Fruit fly (Drosophila melanogaster) whole organism, embryonic: ENCODE measurements around the gene Asator.

Experiments
- Bgb ChIP-seq: fragments of 200-800 bp; sonication (Bioruptor generic); IDR thresholded peaks from 2 replicates; pipeline ENCODE4 v1.3.6; 2022; ENCODE audit warnings: missing biosample characterization, missing genetic modification characterization; ENCODE audit not compliant: partially characterized antibody
- C15 ChIP-seq: fragments of 200-800 bp; sonication (Bioruptor generic); IDR thresholded peaks from 3 replicates; pipeline ENCODE4 v1.3.6; 2022; ENCODE audit warnings: missing biosample characterization, missing genetic modification characterization
- CG11247 ChIP-seq: fragments of 200-800 bp; sonication (Bioruptor generic); IDR thresholded peaks from 2 replicates; pipeline ENCODE4 v1.3.6; 2022; ENCODE audit warnings: missing biosample characterization, missing genetic modification characterization
- CG11398 ChIP-seq: fragments of 200-800 bp; sonication (Bioruptor generic); optimal IDR thresholded peaks from 2 replicates; lab custom pipeline; 2016; ENCODE audit warnings: missing biosample characterization, missing genetic modification characterization
- CG11560 ChIP-seq: fragments of 200-800 bp; sonication (Bioruptor generic); IDR thresholded peaks from 3 replicates; pipeline ENCODE4 v1.3.6; 2022; ENCODE audit warnings: missing biosample characterization, missing genetic modification characterization
- CG12219 ChIP-seq: fragments of 200-800 bp; sonication (Bioruptor generic); optimal IDR thresholded peaks from 3 replicates; lab custom pipeline; 2018; ENCODE audit warnings: missing biosample characterization, mild to moderate bottlenecking, missing genetic modification characterization
- CG14014 ChIP-seq: fragments of 200-800 bp; sonication (Bioruptor generic); IDR thresholded peaks from 2 replicates; pipeline ENCODE4 v1.3.6; 2022; ENCODE audit warnings: missing biosample characterization, missing genetic modification characterization
- CG14710 ChIP-seq: fragments of 200-800 bp; sonication (Bioruptor generic); optimal IDR thresholded peaks from 3 replicates; lab custom pipeline; 2019; ENCODE audit warnings: missing biosample characterization, mild to moderate bottlenecking, missing genetic modification characterization, moderate library complexity
- CG16779 ChIP-seq: fragments of 200-800 bp; sonication (Bioruptor generic); IDR thresholded peaks from 2 replicates; pipeline ENCODE4 v1.3.6; 2022; ENCODE audit warnings: missing biosample characterization, missing genetic modification characterization
- CG16815 ChIP-seq: fragments of 200-800 bp; sonication (Bioruptor generic); optimal IDR thresholded peaks from 3 replicates; lab custom pipeline; 2017; ENCODE audit warnings: missing biosample characterization, mild to moderate bottlenecking, missing genetic modification characterization
- CG18476 ChIP-seq: fragments of 200-800 bp; sonication (Bioruptor generic); optimal IDR thresholded peaks from 2 replicates; lab custom pipeline; 2016; ENCODE audit warnings: missing biosample characterization, mild to moderate bottlenecking, missing genetic modification characterization
- CG2116 ChIP-seq: fragments of 200-800 bp; sonication (Bioruptor generic); optimal IDR thresholded peaks from 3 replicates; lab custom pipeline; 2018; ENCODE audit warnings: missing biosample characterization, mild to moderate bottlenecking, missing genetic modification characterization
- CG2712 ChIP-seq: fragments of 200-800 bp; optimal IDR thresholded peaks from 3 replicates; lab custom pipeline; 2019; ENCODE audit warnings: missing biosample characterization, mild to moderate bottlenecking, missing genetic modification characterization, moderate library complexity
- CG31441 ChIP-seq: fragments of 200-800 bp; sonication (Bioruptor generic); IDR thresholded peaks from 2 replicates; pipeline ENCODE4 v1.3.6; 2022; ENCODE audit warnings: missing biosample characterization, missing genetic modification characterization
- CG3838 ChIP-seq: fragments of 200-800 bp; sonication (Bioruptor generic); optimal IDR thresholded peaks from 3 replicates; lab custom pipeline; 2016; ENCODE audit warnings: missing biosample characterization, missing genetic modification characterization
- CG5180 ChIP-seq: fragments of 200-800 bp; sonication (Bioruptor generic); optimal IDR thresholded peaks from 3 replicates; lab custom pipeline; 2017; ENCODE audit warnings: missing biosample characterization, missing genetic modification characterization, mild to moderate bottlenecking, moderate library complexity, missing genetic modification reagents
- CG6272 ChIP-seq: fragments of 200-800 bp; sonication (Bioruptor generic); IDR thresholded peaks from 2 replicates; pipeline ENCODE4 v1.3.6; 2022; ENCODE audit warnings: missing biosample characterization, missing genetic modification characterization
- CG8765 ChIP-seq: fragments of 200-800 bp; sonication (Bioruptor generic); IDR thresholded peaks from 2 replicates; pipeline ENCODE4 v1.3.6; 2022; ENCODE audit warnings: missing biosample characterization, missing genetic modification characterization
- CG8944 ChIP-seq: fragments of 200-800 bp; sonication (Bioruptor generic); optimal IDR thresholded peaks from 3 replicates; lab custom pipeline; 2016; ENCODE audit warnings: missing biosample characterization, missing genetic modification characterization
- Camta ChIP-seq: fragments of 200-800 bp; sonication (Bioruptor generic); optimal IDR thresholded peaks from 2 replicates; lab custom pipeline; 2016; ENCODE audit warnings: missing biosample characterization, missing genetic modification characterization
- Chrac-16 ChIP-seq: fragments of 200-800 bp; sonication (Bioruptor generic); optimal IDR thresholded peaks from 3 replicates; lab custom pipeline; 2016; ENCODE audit warnings: missing biosample characterization, missing genetic modification characterization
- D ChIP-seq, 2 experiments: fragments of 200-800 bp in 1 of 2; fragments of >200 bp in 1 of 2; sonication (Bioruptor generic) in 1 of 2; optimal IDR thresholded peaks; 2 replicates in 1 of 2; 3 replicates in 1 of 2; lab custom pipeline; 2017; ENCODE audit warnings: mild to moderate bottlenecking in 1 of 2, missing biosample characterization in 1 of 2, missing genetic modification characterization in 1 of 2, missing genetic modification reagents in 1 of 2
- Ets65A ChIP-seq: fragments of 200-800 bp; sonication (Bioruptor generic); peaks from one replicate; lab custom pipeline; 2016; ENCODE audit warnings: missing biosample characterization, missing genetic modification characterization
- Fer3 ChIP-seq: fragments of 200-800 bp; sonication (Bioruptor generic); optimal IDR thresholded peaks from 2 replicates; lab custom pipeline; 2018; ENCODE audit warnings: missing biosample characterization, mild to moderate bottlenecking, missing genetic modification characterization, moderate library complexity
- HLH3B ChIP-seq: fragments of 200-800 bp; sonication (Bioruptor generic); IDR thresholded peaks from 2 replicates; pipeline ENCODE4 v1.3.6; 2022; ENCODE audit warnings: missing biosample characterization, missing genetic modification characterization
- HLH4C ChIP-seq: fragments of 200-800 bp; sonication (Bioruptor generic); IDR thresholded peaks from 3 replicates; pipeline ENCODE4 v1.3.6; 2022; ENCODE audit warnings: missing biosample characterization, missing genetic modification characterization; ENCODE audit not compliant: partially characterized antibody
- MESR4 ChIP-seq: fragments of 200-800 bp; sonication (Bioruptor generic); optimal IDR thresholded peaks from 2 replicates; lab custom pipeline; 2018; ENCODE audit warnings: missing biosample characterization, mild to moderate bottlenecking, missing genetic modification characterization, moderate library complexity
- Med ChIP-seq: fragments of 200-800 bp; sonication (Bioruptor generic); peaks from one replicate; lab custom pipeline; 2016; ENCODE audit warnings: missing biosample characterization, missing genetic modification characterization, mild to moderate bottlenecking, inconsistent platforms, moderate library complexity
- Stat92E ChIP-seq, 3 experiments: fragments of >200 bp in 2 of 3; fragments of 200-800 bp in 1 of 3; sonication (Bioruptor generic) in 1 of 3; optimal IDR thresholded peaks; 2 replicates each; lab custom pipeline; 2017 to 2019; ENCODE audit warnings: missing biosample characterization in 3 of 3, missing genetic modification characterization in 3 of 3, mild to moderate bottlenecking in 1 of 3, moderate library complexity in 1 of 3
- al ChIP-seq: fragments of 200-800 bp; sonication (Bioruptor generic); IDR thresholded peaks from 2 replicates; pipeline ENCODE4 v1.3.6; 2022; ENCODE audit warnings: missing biosample characterization, missing genetic modification characterization
- ash1 ChIP-seq: fragments of 200-800 bp; sonication (Bioruptor generic); optimal IDR thresholded peaks from 2 replicates; lab custom pipeline; 2018; ENCODE audit warnings: missing biosample characterization, mild to moderate bottlenecking, missing genetic modification characterization
- bigmax ChIP-seq: fragments of 200-800 bp; sonication (Bioruptor generic); optimal IDR thresholded peaks from 2 replicates; lab custom pipeline; 2018; ENCODE audit warnings: missing biosample characterization, mild to moderate bottlenecking, missing genetic modification characterization
- caup ChIP-seq: fragments of 200-800 bp; sonication (Bioruptor generic); optimal IDR thresholded peaks from 3 replicates; lab custom pipeline; 2017; ENCODE audit warnings: missing biosample characterization, mild to moderate bottlenecking, missing genetic modification characterization, moderate library complexity; ENCODE audit not compliant: severe bottlenecking
- chinmo ChIP-seq: fragments of 200-800 bp; sonication (Bioruptor generic); IDR thresholded peaks from 4 replicates; pipeline ENCODE4 v1.3.6; 2022; ENCODE audit warnings: missing biosample characterization, missing genetic modification characterization; ENCODE audit not compliant: partially characterized antibody
- danr ChIP-seq: fragments of 200-800 bp; sonication (Bioruptor generic); IDR thresholded peaks from 2 replicates; pipeline ENCODE4 v1.3.6; 2022; ENCODE audit warnings: missing biosample characterization, missing genetic modification characterization
- dmrt11E ChIP-seq: fragments of 200-800 bp; sonication (Bioruptor generic); optimal IDR thresholded peaks from 3 replicates; lab custom pipeline; 2018; ENCODE audit warnings: missing biosample characterization, mild to moderate bottlenecking, missing genetic modification characterization, moderate library complexity
- dmrt99B ChIP-seq: fragments of 200-800 bp; sonication (Bioruptor generic); optimal IDR thresholded peaks from 2 replicates; lab custom pipeline; 2018; ENCODE audit warnings: missing biosample characterization, mild to moderate bottlenecking, missing genetic modification characterization, moderate library complexity
- fu2 ChIP-seq: fragments of 200-800 bp; sonication (Bioruptor generic); optimal IDR thresholded peaks from 2 replicates; lab custom pipeline; 2016; ENCODE audit warnings: missing biosample characterization, missing genetic modification characterization
- hbn ChIP-seq: fragments of 200-800 bp; sonication (Bioruptor generic); IDR thresholded peaks from 2 replicates; pipeline ENCODE4 v1.3.6; 2022; ENCODE audit warnings: missing biosample characterization, missing genetic modification characterization; ENCODE audit not compliant: partially characterized antibody
- inv ChIP-seq: fragments of 200-800 bp; sonication (Bioruptor generic); IDR thresholded peaks from 2 replicates; pipeline ENCODE4 v1.3.6; 2022; ENCODE audit warnings: missing biosample characterization, missing genetic modification characterization; ENCODE audit not compliant: partially characterized antibody
- jumu ChIP-seq: fragments of 200-800 bp; sonication (Bioruptor generic); optimal IDR thresholded peaks from 3 replicates; lab custom pipeline; 2016; ENCODE audit warnings: missing biosample characterization, missing genetic modification characterization
- nom ChIP-seq: fragments of 200-800 bp; sonication (Bioruptor generic); optimal IDR thresholded peaks from 2 replicates; lab custom pipeline; 2017; ENCODE audit warnings: missing biosample characterization, missing genetic modification characterization, mild to moderate bottlenecking, moderate library complexity, missing genetic modification reagents
- pan ChIP-seq, 4 experiments: fragments of >200 bp in 3 of 4; fragments of 200-800 bp in 1 of 4; sonication (Bioruptor generic) in 1 of 4; optimal IDR thresholded peaks in 3 of 4; IDR thresholded peaks in 1 of 4; 2 replicates each; pipeline versions ENCODE4 v1.3.6 to Lab custom; 2017 to 2022; ENCODE audit warnings: missing biosample characterization in 2 of 4, missing genetic modification characterization in 2 of 4, mixed read lengths in 1 of 4
- pho ChIP-seq: fragments of 200-800 bp; sonication (Bioruptor generic); optimal IDR thresholded peaks from 2 replicates; lab custom pipeline; 2016; ENCODE audit warnings: missing biosample characterization, missing genetic modification characterization
- pum ChIP-seq: fragments of 200-800 bp; sonication (Bioruptor generic); optimal IDR thresholded peaks from 2 replicates; lab custom pipeline; 2016; ENCODE audit warnings: missing biosample characterization, missing genetic modification characterization
- run ChIP-seq: fragments of 200-800 bp; sonication (Bioruptor generic); optimal IDR thresholded peaks from 3 replicates; lab custom pipeline; 2018; ENCODE audit warnings: missing biosample characterization, mild to moderate bottlenecking, missing genetic modification characterization
- sug ChIP-seq: fragments of 200-800 bp; optimal IDR thresholded peaks from 2 replicates; lab custom pipeline; 2019; ENCODE audit warnings: missing biosample characterization, mild to moderate bottlenecking, missing genetic modification characterization, moderate library complexity
- tio ChIP-seq: fragments of 200-800 bp; sonication (Bioruptor generic); optimal IDR thresholded peaks from 2 replicates; lab custom pipeline; 2017; ENCODE audit warnings: missing biosample characterization, missing genetic modification characterization, inconsistent platforms
- unc-4 ChIP-seq: fragments of 200-800 bp; sonication (Bioruptor generic); IDR thresholded peaks from 2 replicates; pipeline ENCODE4 v1.3.6; 2022; ENCODE audit warnings: missing biosample characterization, missing genetic modification characterization; ENCODE audit not compliant: partially characterized antibody

The Asator gene

DNA sequence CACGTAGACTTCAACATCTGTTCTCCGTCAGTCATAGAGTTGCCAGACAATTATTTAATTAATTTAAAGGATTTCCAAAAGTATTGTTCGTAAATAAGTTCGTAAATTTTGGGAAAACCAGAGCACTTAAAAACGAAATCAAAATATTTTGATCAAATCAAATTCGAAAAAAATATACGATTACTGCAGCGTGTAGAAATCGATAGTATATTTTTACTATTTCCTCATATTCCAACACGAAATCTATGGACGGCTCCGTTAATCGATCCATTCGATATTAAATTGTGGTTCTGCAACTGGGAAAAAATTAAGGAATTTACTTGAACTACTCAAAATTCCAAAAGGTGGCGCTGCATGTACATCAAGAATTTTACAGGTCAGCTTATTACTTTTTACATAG, 2.4 kb downstream of the Asator start (continued):
- TF ChIP-seq CG11247 (GFP tag; lab: Robert Waterston, UW) (no peak), CG5180 (GFP tag; lab: Kevin White, UChicago) (no peak), HLH4C (GFP tag; lab: Robert Waterston, UW) (peak; percentile 94), CG14014 (GFP tag; lab: Robert Waterston, UW) (peak; percentile 36; the same call in 1 of the 2 replicates), Fer3 (tag; lab: Kevin White, UChicago) (peak; percentile 33), HLH3B (GFP tag; lab: Robert Waterston, UW) (no peak), fu2 (peak; percentile 64), CG11398 (GFP tag; lab: Kevin White, UChicago) (peak; percentile 23), C15 (GFP tag; lab: Robert Waterston, UW) (0 out of 3 replicates have a peak, but pooled peaks have one; percentile 14), hbn (GFP tag; lab: Robert Waterston, UW) (peak; percentile 97), pho (GFP tag; lab: Kevin White, UChicago) (peak; percentile 64), Camta (GFP tag; lab: Kevin White, UChicago) (peak; percentile 5), danr (no peak), unc-4 (GFP tag; lab: Robert Waterston, UW) (peak; percentile 96), Stat92E (GFP tag; optimal IDR thresholded peaks at IDR 0.05; lab: Kevin White, UChicago) (peak in 1 of 3 experiments; percentile 75), CG16779 (GFP tag; lab: Robert Waterston, UW) (no peak), CG3838 (GFP tag; lab: Kevin White, UChicago) (no peak), Ets65A (peak; percentile 97), CG6272 (GFP tag; lab: Robert Waterston, UW) (no peak), run (tag; lab: Kevin White, UChicago) (no peak), CG8944 (GFP tag; lab: Kevin White, UChicago) (peak; percentile 47), inv (GFP tag; lab: Robert Waterston, UW) (peak; percentile 92), pan (optimal IDR thresholded peaks at IDR 0.05; lab: Kevin White, UChicago) (no peak), pan (GFP tag; optimal IDR thresholded peaks at IDR 0.05 in 1 of 2, IDR thresholded peaks at IDR 0.05 in 1 of 2) (no peak), Bgb (GFP tag; lab: Robert Waterston, UW) (peak; percentile 98), CG2116 (GFP tag; lab: Kevin White, UChicago) (peak; percentile 94), al (peak; percentile 22; the same call in 1 of the 2 replicates), MESR4 (GFP tag; lab: Kevin White, UChicago) (peak; percentile 6), nom (GFP tag; lab: Kevin White, UChicago) (peak; percentile 17), dmrt11E (tag; lab: Kevin White, UChicago) (peak; percentile 8), CG16815 (GFP tag; lab: Kevin White, UChicago) (no peak), jumu (peak; percentile 43), ash1 (GFP tag; lab: Kevin White, UChicago) (peak; percentile 43), CG14710 (peak; percentile 71), dmrt99B (tag; lab: Kevin White, UChicago) (peak; percentile 9), tio (no peak), CG2712 (tag; lab: Kevin White, UChicago) (peak; percentile 59), sug (peak; percentile 39), Med (GFP tag; lab: Kevin White, UChicago) (peak; percentile 91), CG31441 (peak; percentile 46), pum (GFP tag; lab: Kevin White, UChicago) (peak; percentile 54), CG12219 (GFP tag; lab: Kevin White, UChicago) (no peak), D (optimal IDR thresholded peaks at IDR 0.05; lab: Kevin White, UChicago) (no peak), D (GFP tag; optimal IDR thresholded peaks at IDR 0.05; lab: Kevin White, UChicago) (no peak), CG18476 (GFP tag; lab: Kevin White, UChicago) (peak; percentile 41), Chrac-16 (GFP tag; lab: Kevin White, UChicago) (peak; percentile 50), bigmax (no peak), chinmo (GFP tag; lab: Robert Waterston, UW) (peak; percentile 94), CG11560 (tag; lab: Robert Waterston, UW) (peak; percentile 99), caup (peak; percentile 40), CG8765 (GFP tag; lab: Robert Waterston, UW) (no peak)
